Worm (Caenorhabditis elegans) whole organism, mixed stage, embryonic: ENCODE measurements around the gene F45E10.2.

Source experiments
- blmp-1 ChIP-seq: fragments of 150-350 bp; optimal IDR thresholded peaks from 2 replicates; lab custom pipeline; 2014; ENCODE audit warnings: missing biosample characterization, missing genetic modification characterization
- elt-3 ChIP-seq: fragments of 150-350 bp; optimal IDR thresholded peaks from 2 replicates; lab custom pipeline; 2014; ENCODE audit warnings: missing biosample characterization, missing genetic modification characterization
- ham-2 ChIP-seq: fragments of 200-800 bp; sonication (Bioruptor generic); optimal IDR thresholded peaks from 2 replicates; lab custom pipeline; 2018; ENCODE audit warnings: mild to moderate bottlenecking, missing genetic modification characterization, missing compliant biosample characterization
- lsy-2 ChIP-seq: fragments of 150-350 bp; optimal IDR thresholded peaks from 2 replicates; lab custom pipeline; 2014; ENCODE audit warnings: missing biosample characterization, missing genetic modification characterization
- mab-5 ChIP-seq: fragments of 150-350 bp; optimal IDR thresholded peaks from 2 replicates; lab custom pipeline; 2014; ENCODE audit warnings: missing biosample characterization, missing genetic modification characterization
- nhr-12 ChIP-seq: fragments of 150-350 bp; optimal IDR thresholded peaks from 2 replicates; lab custom pipeline; 2014; ENCODE audit warnings: missing biosample characterization, missing genetic modification characterization
- nhr-28 ChIP-seq: fragments of 150-350 bp; optimal IDR thresholded peaks from 2 replicates; lab custom pipeline; 2014; ENCODE audit warnings: missing biosample characterization, missing genetic modification characterization
- pha-4 ChIP-seq: fragments of 150-350 bp; optimal IDR thresholded peaks from 2 replicates; lab custom pipeline; 2018; ENCODE audit warnings: missing biosample characterization, missing genetic modification reagents, missing genetic modification characterization
- sptf-1 ChIP-seq: sonication (generic microtip); optimal IDR thresholded peaks from 2 replicates; lab custom pipeline; 2017; ENCODE audit warnings: mild to moderate bottlenecking, missing genetic modification characterization, moderate library complexity, missing compliant biosample characterization
- ztf-11 ChIP-seq: fragments of 150-350 bp; optimal IDR thresholded peaks from 2 replicates; lab custom pipeline; 2014; ENCODE audit warnings: missing biosample characterization, missing genetic modification characterization

DNA sequence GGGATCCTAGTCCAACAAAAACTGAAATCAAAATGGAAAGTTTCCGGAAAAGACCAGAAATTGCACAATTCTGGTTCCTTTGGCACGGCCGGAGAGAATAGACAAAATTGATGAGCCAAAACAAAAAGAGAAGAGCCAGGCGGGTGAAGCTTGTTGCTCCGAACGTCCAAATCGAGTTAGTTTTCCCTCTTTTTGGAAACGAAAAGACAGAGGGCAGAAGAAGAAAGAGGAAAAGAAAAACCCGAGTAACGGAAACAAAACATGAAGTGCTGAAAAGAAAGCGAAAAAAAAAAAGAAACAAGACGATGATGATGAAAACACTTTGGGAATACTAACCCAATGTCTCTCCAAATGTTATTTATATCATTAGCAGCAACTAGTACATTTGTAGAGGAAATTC lies 36.5 kb upstream of the F45E10.2 start:
- TF ChIP-seq blmp-1 (tag; lab: Kevin White, UChicago): no peak
- TF ChIP-seq ham-2 (GFP tag; lab: Kevin White, UChicago): no peak
- TF ChIP-seq nhr-12 (tag; lab: Kevin White, UChicago): no peak
- no peak for TF ChIP-seq elt-3 (tag; lab: Kevin White, UChicago)
- TF ChIP-seq sptf-1: no peak
- TF ChIP-seq nhr-28 (tag; lab: Kevin White, UChicago): no peak
- no peak for TF ChIP-seq lsy-2 (tag; lab: Kevin White, UChicago)
- TF ChIP-seq pha-4: no peak
- no peak for TF ChIP-seq mab-5
- TF ChIP-seq ztf-11: no peak
